Fruit fly (Drosophila melanogaster): ENCODE data around the gene CG31787.
A peak's percentile ranks its signal among the peaks of the same experiment; 100 is the strongest.

The CG31787 gene

dm6 chr2L:18327592-18328078 is 42.1 kb upstream of the CG31787 start (continued):
- TF ChIP-seq dsf (GFP tag; optimal IDR thresholded peaks at IDR 0.05; ENCODE audit: borderline replicate concordance) (no peak), pan (optimal IDR thresholded peaks at IDR 0.05) (no peak), Jra (GFP tag; optimal IDR thresholded peaks at IDR 0.05) (no peak), Vsx2 (GFP tag; optimal IDR thresholded peaks at IDR 0.05; ENCODE audit: partially characterized antibody) (no peak), Dif (GFP tag; optimal IDR thresholded peaks at IDR 0.05; ENCODE audit: partially characterized antibody) (no peak), tai (GFP tag; optimal IDR thresholded peaks at IDR 0.05) (no peak), rgr (GFP tag; optimal IDR thresholded peaks at IDR 0.05) (peak; percentile 68), jim (GFP tag; optimal IDR thresholded peaks at IDR 0.05) (peak; percentile 82), foxo (GFP tag; optimal IDR thresholded peaks at IDR 0.05) (peak; percentile 5 to 59), Abd-B (GFP tag; optimal IDR thresholded peaks at IDR 0.05) (no peak), CrebA (GFP tag; optimal IDR thresholded peaks at IDR 0.05; ENCODE audit: borderline replicate concordance) (peak; percentile 79), psq (GFP tag; optimal IDR thresholded peaks at IDR 0.05) (peak; percentile 27)

dm6 chr2L:18327007-18327406 is 41.5 kb upstream of the CG31787 start:
- no peak for TF ChIP-seq dsf (GFP tag; optimal IDR thresholded peaks at IDR 0.05; ENCODE audit: borderline replicate concordance)
- TF ChIP-seq Myc (optimal IDR thresholded peaks at IDR 0.05): no peak
- no peak for TF ChIP-seq N (GFP tag; optimal IDR thresholded peaks at IDR 0.05)
- TF ChIP-seq CG32264 (GFP tag; optimal IDR thresholded peaks at IDR 0.05): no peak
- no peak for TF ChIP-seq brk (GFP tag; optimal IDR thresholded peaks at IDR 0.05)
- TF ChIP-seq fru (GFP tag; optimal IDR thresholded peaks at IDR 0.05): no peak
- no peak for TF ChIP-seq lola (GFP tag; optimal IDR thresholded peaks at IDR 0.05)
- TF ChIP-seq CG9705 (GFP tag; optimal IDR thresholded peaks at IDR 0.05): no peak
- no peak for TF ChIP-seq dl (GFP tag; optimal IDR thresholded peaks at IDR 0.05; ENCODE audit: insufficient read depth in 1 of 2, partially characterized antibody in 2 of 2)
- no peak for TF ChIP-seq sv (GFP tag; optimal IDR thresholded peaks at IDR 0.05)
- no peak for TF ChIP-seq Vsx2 (GFP tag; optimal IDR thresholded peaks at IDR 0.05; ENCODE audit: partially characterized antibody)
- no peak for TF ChIP-seq usp (GFP tag; optimal IDR thresholded peaks at IDR 0.05)
- no peak for TF ChIP-seq Hnf4 (GFP tag; optimal IDR thresholded peaks at IDR 0.05)
- no peak for TF ChIP-seq Mio (GFP tag; optimal IDR thresholded peaks at IDR 0.05)
- TF ChIP-seq ey (GFP tag; optimal IDR thresholded peaks at IDR 0.05): no peak
- TF ChIP-seq OdsH (GFP tag; optimal IDR thresholded peaks at IDR 0.05): no peak
- no peak for TF ChIP-seq dmrt93B (GFP tag; optimal IDR thresholded peaks at IDR 0.05)
- no peak for TF ChIP-seq HLH106 (tag; optimal IDR thresholded peaks at IDR 0.05)
- TF ChIP-seq Hr78 (GFP tag; optimal IDR thresholded peaks at IDR 0.05): no peak

dm6 chr2L:18325120-18325581 is 39.6 kb upstream of the CG31787 start:
- no peak for TF ChIP-seq CG32264 (GFP tag; optimal IDR thresholded peaks at IDR 0.05)
- TF ChIP-seq OdsH (GFP tag; optimal IDR thresholded peaks at IDR 0.05): peak; percentile 56
- peak; percentile 25 for TF ChIP-seq dmrt93B (GFP tag; optimal IDR thresholded peaks at IDR 0.05)
- TF ChIP-seq psq (GFP tag; optimal IDR thresholded peaks at IDR 0.05): peak; percentile 39
- peak; percentile 53 for TF ChIP-seq h (GFP tag; optimal IDR thresholded peaks at IDR 0.05)
- peak; percentile 63 for TF ChIP-seq fru (GFP tag; optimal IDR thresholded peaks at IDR 0.05)
- TF ChIP-seq HLH106 (tag; optimal IDR thresholded peaks at IDR 0.05): peak; percentile 46
- TF ChIP-seq foxo (GFP tag; optimal IDR thresholded peaks at IDR 0.05): peak in 1 of 2 experiments; percentile 67
- no peak for TF ChIP-seq woc (GFP tag; optimal IDR thresholded peaks at IDR 0.05)
- no peak for TF ChIP-seq usp (GFP tag; optimal IDR thresholded peaks at IDR 0.05)
- TF ChIP-seq rgr (GFP tag; optimal IDR thresholded peaks at IDR 0.05): peak; percentile 64
- no peak for TF ChIP-seq CrebA (GFP tag; optimal IDR thresholded peaks at IDR 0.05; ENCODE audit: borderline replicate concordance)
- peak; percentile 59 for TF ChIP-seq sv (GFP tag; optimal IDR thresholded peaks at IDR 0.05)
- peak; percentile 49 for TF ChIP-seq br (GFP tag; optimal IDR thresholded peaks at IDR 0.05)
- peak; percentile 66 for TF ChIP-seq ey (GFP tag; optimal IDR thresholded peaks at IDR 0.05)
- peak; percentile 35 for TF ChIP-seq Hnf4 (GFP tag; optimal IDR thresholded peaks at IDR 0.05)
- TF ChIP-seq N (GFP tag; optimal IDR thresholded peaks at IDR 0.05): no peak
- peak; percentile 15 for TF ChIP-seq Sp1 (GFP tag; optimal IDR thresholded peaks at IDR 0.05)

- TF ChIP-seq h (GFP tag; optimal IDR thresholded peaks at IDR 0.05) (no peak), Mio (GFP tag; optimal IDR thresholded peaks at IDR 0.05) (no peak), lola (GFP tag; optimal IDR thresholded peaks at IDR 0.05) (no peak)
These were observed 35.4 kb upstream of the CG31787 start for dm6 chr2L:18320933-18321332.

All from whole organism, wandering third instar larva.